Fruit fly (Drosophila melanogaster) whole organism, embryonic: Measurements from ENCODE around the gene erm.

Experiments used
- B-H1 ChIP-seq: fragments of 200-800 bp; sonication (Bioruptor generic); IDR thresholded peaks from 3 replicates; pipeline ENCODE4 v1.3.6; 2022; ENCODE audit warnings: missing biosample characterization, missing genetic modification characterization
- Bteb2 ChIP-seq: fragments of 200-800 bp; sonication (Bioruptor generic); optimal IDR thresholded peaks from 2 replicates; lab custom pipeline; 2016; ENCODE audit warnings: missing biosample characterization, missing genetic modification characterization
- CG12219 ChIP-seq: fragments of 200-800 bp; sonication (Bioruptor generic); optimal IDR thresholded peaks from 3 replicates; lab custom pipeline; 2018; ENCODE audit warnings: missing biosample characterization, mild to moderate bottlenecking, missing genetic modification characterization
- CG13296 ChIP-seq: fragments of 200-800 bp; sonication (Bioruptor generic); optimal IDR thresholded peaks from 3 replicates; lab custom pipeline; 2018; ENCODE audit warnings: missing biosample characterization, mild to moderate bottlenecking, missing genetic modification characterization
- CG13424 ChIP-seq: fragments of 200-800 bp; sonication (Bioruptor generic); optimal IDR thresholded peaks from 2 replicates; lab custom pipeline; 2019; ENCODE audit warnings: missing biosample characterization, mild to moderate bottlenecking, missing genetic modification characterization, moderate library complexity
- CG13775 ChIP-seq: fragments of 200-800 bp; sonication (Bioruptor generic); optimal IDR thresholded peaks from 3 replicates; lab custom pipeline; 2017; ENCODE audit warnings: missing biosample characterization, mild to moderate bottlenecking, missing genetic modification characterization
- CG1603 ChIP-seq: fragments of 200-800 bp; sonication (Bioruptor generic); optimal IDR thresholded peaks from 2 replicates; lab custom pipeline; 2019; ENCODE audit warnings: missing biosample characterization, mild to moderate bottlenecking, missing genetic modification characterization, moderate library complexity
- CG17361 ChIP-seq: fragments of 200-800 bp; sonication (Bioruptor generic); IDR thresholded peaks from 3 replicates; pipeline ENCODE4 v1.3.6; 2022; ENCODE audit warnings: missing biosample characterization, missing genetic modification characterization
- CG18764 ChIP-seq: fragments of 200-800 bp; sonication (Bioruptor generic); optimal IDR thresholded peaks from 3 replicates; lab custom pipeline; 2016; ENCODE audit warnings: missing biosample characterization, missing genetic modification characterization
- CG2116 ChIP-seq: fragments of 200-800 bp; sonication (Bioruptor generic); optimal IDR thresholded peaks from 3 replicates; lab custom pipeline; 2018; ENCODE audit warnings: missing biosample characterization, mild to moderate bottlenecking, missing genetic modification characterization
- CG2120 ChIP-seq: fragments of 200-800 bp; sonication (Bioruptor generic); optimal IDR thresholded peaks from 3 replicates; lab custom pipeline; 2016; ENCODE audit warnings: missing biosample characterization, missing genetic modification characterization
- CG2712 ChIP-seq: fragments of 200-800 bp; optimal IDR thresholded peaks from 3 replicates; lab custom pipeline; 2019; ENCODE audit warnings: missing biosample characterization, mild to moderate bottlenecking, missing genetic modification characterization, moderate library complexity
- CG3281 ChIP-seq: fragments of 200-800 bp; sonication (Bioruptor generic); optimal IDR thresholded peaks from 3 replicates; lab custom pipeline; 2017; ENCODE audit warnings: missing biosample characterization, mild to moderate bottlenecking, missing genetic modification characterization
- CG34224 ChIP-seq: fragments of 200-800 bp; sonication (Bioruptor generic); IDR thresholded peaks from 3 replicates; pipeline ENCODE4 v1.3.6; 2022; ENCODE audit warnings: missing biosample characterization, missing genetic modification characterization; ENCODE audit not compliant: partially characterized antibody
- CG4328 ChIP-seq: fragments of 200-800 bp; sonication (Bioruptor generic); optimal IDR thresholded peaks from 3 replicates; lab custom pipeline; 2017; ENCODE audit warnings: missing biosample characterization, missing genetic modification reagents, missing genetic modification characterization
- CG6791 ChIP-seq: fragments of 200-800 bp; sonication (Bioruptor generic); IDR thresholded peaks from 3 replicates; pipeline ENCODE4 v1.3.6; 2022; ENCODE audit warnings: missing biosample characterization, missing genetic modification characterization; ENCODE audit not compliant: partially characterized antibody
- CG7987 ChIP-seq: fragments of 200-800 bp; sonication (Bioruptor generic); optimal IDR thresholded peaks from 2 replicates; lab custom pipeline; 2018; ENCODE audit warnings: missing biosample characterization, mild to moderate bottlenecking, missing genetic modification characterization, moderate library complexity
- CG9215 ChIP-seq: fragments of 200-800 bp; sonication (Bioruptor generic); IDR thresholded peaks from 2 replicates; pipeline ENCODE4 v1.3.6; 2022; ENCODE audit warnings: missing biosample characterization, missing genetic modification characterization
- Camta ChIP-seq: fragments of 200-800 bp; sonication (Bioruptor generic); optimal IDR thresholded peaks from 2 replicates; lab custom pipeline; 2016; ENCODE audit warnings: missing biosample characterization, missing genetic modification characterization
- D19A ChIP-seq: fragments of 200-800 bp; optimal IDR thresholded peaks from 3 replicates; lab custom pipeline; 2019; ENCODE audit warnings: missing biosample characterization, mild to moderate bottlenecking, missing genetic modification characterization, moderate library complexity
- D19B ChIP-seq: fragments of 200-800 bp; sonication (Bioruptor generic); optimal IDR thresholded peaks from 2 replicates; lab custom pipeline; 2017; ENCODE audit warnings: missing biosample characterization, mild to moderate bottlenecking, missing genetic modification characterization
- Dbx ChIP-seq: fragments of 200-800 bp; sonication (Bioruptor generic); IDR thresholded peaks from 3 replicates; pipeline ENCODE4 v1.3.6; 2022; ENCODE audit warnings: missing biosample characterization, missing genetic modification characterization
- Dip2 ChIP-seq: fragments of 200-800 bp; sonication (Bioruptor generic); IDR thresholded peaks from 2 replicates; pipeline ENCODE4 v1.3.6; 2022; ENCODE audit warnings: missing biosample characterization, missing genetic modification characterization
- E2f2 ChIP-seq: fragments of 200-800 bp; sonication (Bioruptor generic); IDR thresholded peaks from 2 replicates; pipeline ENCODE4 v1.3.6; 2022; ENCODE audit warnings: missing biosample characterization, missing genetic modification characterization
- H15 ChIP-seq: fragments of 200-800 bp; sonication (Bioruptor generic); IDR thresholded peaks from 3 replicates; pipeline ENCODE4 v1.3.6; 2022; ENCODE audit warnings: missing biosample characterization, missing genetic modification characterization
- MBD-R2 ChIP-seq: fragments of 200-800 bp; sonication (Bioruptor generic); IDR thresholded peaks from 2 replicates; pipeline ENCODE4 v1.3.6; 2022; ENCODE audit warnings: missing biosample characterization, missing genetic modification characterization
- Opbp ChIP-seq: fragments of 200-800 bp; sonication (Bioruptor generic); IDR thresholded peaks from 3 replicates; pipeline ENCODE4 v1.3.6; 2022; ENCODE audit warnings: missing biosample characterization, missing genetic modification characterization; ENCODE audit not compliant: partially characterized antibody
- Optix ChIP-seq: fragments of 200-800 bp; sonication (Bioruptor generic); IDR thresholded peaks from 3 replicates; pipeline ENCODE4 v1.3.6; 2022; ENCODE audit warnings: missing biosample characterization, missing genetic modification characterization
- Rfx ChIP-seq: fragments of 200-800 bp; sonication (Bioruptor generic); IDR thresholded peaks from 2 replicates; pipeline ENCODE4 v1.3.6; 2022; ENCODE audit warnings: missing biosample characterization, missing genetic modification characterization
- abd-A ChIP-seq: fragments of 200-800 bp; sonication (Bioruptor generic); optimal IDR thresholded peaks from 3 replicates; lab custom pipeline; 2019; ENCODE audit warnings: missing biosample characterization, mild to moderate bottlenecking, missing genetic modification characterization, moderate library complexity
- amos ChIP-seq: fragments of 200-800 bp; sonication (Bioruptor generic); IDR thresholded peaks from 2 replicates; pipeline ENCODE4 v1.3.6; 2022; ENCODE audit warnings: missing biosample characterization, missing genetic modification characterization; ENCODE audit not compliant: partially characterized antibody
- ap ChIP-seq: fragments of 200-800 bp; sonication (Bioruptor generic); IDR thresholded peaks from 2 replicates; pipeline ENCODE4 v1.3.6; 2022; ENCODE audit warnings: missing biosample characterization, missing genetic modification characterization
- bcd ChIP-seq: fragments of 200-800 bp; sonication (Bioruptor generic); optimal IDR thresholded peaks from 2 replicates; lab custom pipeline; 2017; ENCODE audit warnings: missing biosample characterization, mild to moderate bottlenecking, missing genetic modification characterization
- br ChIP-seq: fragments of >200 bp; optimal IDR thresholded peaks from 2 replicates; lab custom pipeline; 2017
- crc ChIP-seq: fragments of 200-800 bp; sonication (Bioruptor generic); optimal IDR thresholded peaks from 2 replicates; lab custom pipeline; 2016; ENCODE audit warnings: missing biosample characterization, missing genetic modification characterization
- ems ChIP-seq: fragments of 200-800 bp; sonication (Bioruptor generic); optimal IDR thresholded peaks from 3 replicates; lab custom pipeline; 2016; ENCODE audit warnings: missing biosample characterization, missing genetic modification characterization
- fd102C ChIP-seq: fragments of 200-800 bp; sonication (Bioruptor generic); optimal IDR thresholded peaks from 2 replicates; lab custom pipeline; 2018; ENCODE audit warnings: missing biosample characterization, mild to moderate bottlenecking, missing genetic modification characterization, moderate library complexity
- gfzf ChIP-seq: fragments of 200-800 bp; sonication (Bioruptor generic); optimal IDR thresholded peaks from 2 replicates; lab custom pipeline; 2016; ENCODE audit warnings: missing biosample characterization, mild to moderate bottlenecking, missing genetic modification characterization, moderate library complexity
- gsb-n ChIP-seq: fragments of 200-800 bp; sonication (Bioruptor generic); optimal IDR thresholded peaks from 3 replicates; lab custom pipeline; 2018; ENCODE audit warnings: missing biosample characterization, mild to moderate bottlenecking, missing genetic modification characterization
- ind ChIP-seq: fragments of 200-800 bp; sonication (Bioruptor generic); optimal IDR thresholded peaks from 3 replicates; lab custom pipeline; 2016; ENCODE audit warnings: missing biosample characterization, missing genetic modification characterization
- odd ChIP-seq: fragments of 200-800 bp; sonication (Bioruptor generic); optimal IDR thresholded peaks from 2 replicates; lab custom pipeline; 2017; ENCODE audit warnings: missing biosample characterization, mild to moderate bottlenecking, missing genetic modification characterization
- prd ChIP-seq, 3 experiments: fragments of >200 bp in 2 of 3; fragments of 200-800 bp in 1 of 3; sonication (Bioruptor generic) in 1 of 3; optimal IDR thresholded peaks in 2 of 3; IDR thresholded peaks in 1 of 3; 2 replicates in 2 of 3; 3 replicates in 1 of 3; pipeline versions ENCODE4 v1.3.6 to Lab custom; 2017 to 2022; ENCODE audit warnings: missing biosample characterization in 1 of 3, missing genetic modification characterization in 1 of 3
- sens ChIP-seq: fragments of 200-800 bp; sonication (Bioruptor generic); peaks from one replicate; lab custom pipeline; 2016; ENCODE audit warnings: missing biosample characterization, missing genetic modification characterization
- slbo ChIP-seq: fragments of 200-800 bp; sonication (Bioruptor generic); IDR thresholded peaks from 2 replicates; pipeline ENCODE4 v1.3.6; 2022; ENCODE audit warnings: missing biosample characterization, missing genetic modification characterization
- sob ChIP-seq: fragments of 200-800 bp; sonication (Bioruptor generic); IDR thresholded peaks from 2 replicates; pipeline ENCODE4 v1.3.6; 2022; ENCODE audit warnings: missing biosample characterization, missing genetic modification characterization
- stwl ChIP-seq: fragments of 200-800 bp; sonication (Bioruptor generic); optimal IDR thresholded peaks from 3 replicates; lab custom pipeline; 2018; ENCODE audit warnings: missing biosample characterization, mild to moderate bottlenecking, missing genetic modification characterization, moderate library complexity
- unc-4 ChIP-seq: fragments of 200-800 bp; sonication (Bioruptor generic); IDR thresholded peaks from 2 replicates; pipeline ENCODE4 v1.3.6; 2022; ENCODE audit warnings: missing biosample characterization, missing genetic modification characterization; ENCODE audit not compliant: partially characterized antibody
- vfl ChIP-seq: fragments of 200-800 bp; sonication (Bioruptor generic); optimal IDR thresholded peaks from 2 replicates; lab custom pipeline; 2016; ENCODE audit warnings: missing biosample characterization, missing genetic modification characterization
- zen2 ChIP-seq: fragments of 200-800 bp; sonication (Bioruptor generic); IDR thresholded peaks from 3 replicates; pipeline ENCODE4 v1.3.6; 2022; ENCODE audit warnings: missing biosample characterization, missing genetic modification characterization; ENCODE audit not compliant: partially characterized antibody

Gene erm

dm6 chr2L:1980708-1981339 lies 10.7 kb upstream of the erm start, which contains the start of the genes CG15356 and CG15362 (continued):
- TF ChIP-seq prd (optimal IDR thresholded peaks at IDR 0.05; lab: Kevin White, UChicago) (no peak), prd (GFP tag; IDR thresholded peaks at IDR 0.05; lab: Robert Waterston, UW) (peak; percentile 40; the same call in 1 of the 3 replicates), CG13424 (tag; lab: Kevin White, UChicago) (peak; percentile 19), amos (peak; percentile 99), zen2 (GFP tag; lab: Robert Waterston, UW) (peak; percentile 98), crc (no peak), br (lab: Kevin White, UChicago) (no peak), odd (no peak), CG18764 (GFP tag; lab: Kevin White, UChicago) (no peak), CG2120 (GFP tag; lab: Kevin White, UChicago) (peak; percentile 51), D19A (tag; lab: Kevin White, UChicago) (no peak), ap (GFP tag; lab: Robert Waterston, UW) (no peak), Opbp (peak; percentile 99), sob (GFP tag; lab: Robert Waterston, UW) (peak; percentile 52; the same call in 1 of the 2 replicates), unc-4 (GFP tag; lab: Robert Waterston, UW) (peak; percentile 99), CG13296 (peak; percentile 22), MBD-R2 (GFP tag; lab: Robert Waterston, UW) (peak; percentile 84), abd-A (tag; lab: Kevin White, UChicago) (no peak), stwl (peak; percentile 68), slbo (peak; percentile 63), H15 (GFP tag; lab: Robert Waterston, UW) (no peak; the same call in 2 of the 3 replicates), CG2712 (tag; lab: Kevin White, UChicago) (peak; percentile 59), sens (GFP tag; lab: Kevin White, UChicago) (peak; percentile 81), CG13775 (peak; percentile 45), E2f2 (GFP tag; lab: Robert Waterston, UW) (peak; percentile 73), CG17361 (peak; percentile 58; the same call in 1 of the 3 replicates), CG3281 (GFP tag; lab: Kevin White, UChicago) (no peak), CG12219 (no peak), gsb-n (tag; lab: Kevin White, UChicago) (no peak), CG7987 (peak; percentile 34), CG34224 (peak; percentile 98), ems (peak; percentile 6), ind (peak; percentile 22), CG9215 (peak; percentile 20; the same call in 1 of the 2 replicates), Camta (GFP tag; lab: Kevin White, UChicago) (peak; percentile 26), CG1603 (tag; lab: Kevin White, UChicago) (peak; percentile 71), Dbx (GFP tag; lab: Robert Waterston, UW) (peak; percentile 66; the same call in 2 of the 3 replicates), CG6791 (GFP tag; lab: Robert Waterston, UW) (peak; percentile 99), bcd (peak; percentile 62), CG4328 (GFP tag; lab: Kevin White, UChicago) (no peak), Rfx (GFP tag; lab: Robert Waterston, UW) (peak; percentile 78), fd102C (no peak), CG2116 (GFP tag; lab: Kevin White, UChicago) (peak; percentile 80), gfzf (peak; percentile 52), Optix (GFP tag; lab: Robert Waterston, UW) (no peak), D19B (GFP tag; lab: Kevin White, UChicago) (peak; percentile 51), Bteb2 (GFP tag; lab: Kevin White, UChicago) (no peak), vfl (GFP tag; lab: Kevin White, UChicago) (peak; percentile 15), Dip2 (GFP tag; lab: Robert Waterston, UW) (no peak), B-H1 (peak; percentile 12; the same call in 1 of the 3 replicates)
